Fruit fly (Drosophila melanogaster) whole organism, embryonic: ENCODE measurements around the gene CG32447.
A peak's percentile ranks its signal among the peaks of the same experiment; 100 is the strongest.

Experiments
- Adf1 ChIP-seq: fragments of 200-800 bp; sonication (Bioruptor generic); IDR thresholded peaks from 2 replicates; pipeline ENCODE4 v1.3.6; 2022; ENCODE audit warnings: missing biosample characterization, missing genetic modification characterization
- Aef1 ChIP-seq: fragments of 200-800 bp; sonication (Bioruptor generic); IDR thresholded peaks from 3 replicates; pipeline ENCODE4 v1.3.6; 2022; ENCODE audit warnings: missing biosample characterization, missing genetic modification characterization
- Atf6 ChIP-seq: fragments of 200-800 bp; sonication (Bioruptor generic); IDR thresholded peaks from 2 replicates; pipeline ENCODE4 v1.3.6; 2022; ENCODE audit warnings: missing biosample characterization, missing genetic modification characterization
- CG11504 ChIP-seq: fragments of 200-800 bp; sonication (Bioruptor generic); optimal IDR thresholded peaks from 3 replicates; lab custom pipeline; 2019; ENCODE audit warnings: missing biosample characterization, mild to moderate bottlenecking, missing genetic modification characterization, moderate library complexity
- CG11560 ChIP-seq: fragments of 200-800 bp; sonication (Bioruptor generic); IDR thresholded peaks from 3 replicates; pipeline ENCODE4 v1.3.6; 2022; ENCODE audit warnings: missing biosample characterization, missing genetic modification characterization
- CG14050 ChIP-seq: fragments of 200-800 bp; sonication (Bioruptor generic); IDR thresholded peaks from 3 replicates; pipeline ENCODE4 v1.3.6; 2022; ENCODE audit warnings: missing biosample characterization, missing genetic modification characterization
- CG14860 ChIP-seq: fragments of 200-800 bp; sonication (Bioruptor generic); IDR thresholded peaks from 3 replicates; pipeline ENCODE4 v1.3.6; 2022; ENCODE audit warnings: missing biosample characterization, missing genetic modification characterization; ENCODE audit not compliant: partially characterized antibody
- CG15601 ChIP-seq: fragments of 200-800 bp; sonication (Bioruptor generic); optimal IDR thresholded peaks from 3 replicates; lab custom pipeline; 2019; ENCODE audit warnings: missing biosample characterization, mild to moderate bottlenecking, missing genetic modification characterization, moderate library complexity
- CG17361 ChIP-seq: fragments of 200-800 bp; sonication (Bioruptor generic); IDR thresholded peaks from 3 replicates; pipeline ENCODE4 v1.3.6; 2022; ENCODE audit warnings: missing biosample characterization, missing genetic modification characterization
- CG17802 ChIP-seq: fragments of 200-800 bp; sonication (Bioruptor generic); optimal IDR thresholded peaks from 2 replicates; lab custom pipeline; 2018; ENCODE audit warnings: missing biosample characterization, mild to moderate bottlenecking, missing genetic modification characterization, moderate library complexity
- CG2116 ChIP-seq: fragments of 200-800 bp; sonication (Bioruptor generic); optimal IDR thresholded peaks from 3 replicates; lab custom pipeline; 2018; ENCODE audit warnings: missing biosample characterization, mild to moderate bottlenecking, missing genetic modification characterization
- CG3281 ChIP-seq: fragments of 200-800 bp; sonication (Bioruptor generic); optimal IDR thresholded peaks from 3 replicates; lab custom pipeline; 2017; ENCODE audit warnings: missing biosample characterization, mild to moderate bottlenecking, missing genetic modification characterization
- CG3995 ChIP-seq: fragments of 200-800 bp; sonication (Bioruptor generic); optimal IDR thresholded peaks from 3 replicates; lab custom pipeline; 2016; ENCODE audit warnings: missing biosample characterization, missing genetic modification characterization
- CG6175 ChIP-seq: fragments of 200-800 bp; sonication (Bioruptor generic); IDR thresholded peaks from 3 replicates; pipeline ENCODE4 v1.3.6; 2022; ENCODE audit warnings: missing biosample characterization, missing genetic modification characterization
- CG6689 ChIP-seq: fragments of 200-800 bp; sonication (Bioruptor generic); IDR thresholded peaks from 2 replicates; pipeline ENCODE4 v1.3.6; 2022; ENCODE audit warnings: missing biosample characterization, missing genetic modification characterization
- CG7271 ChIP-seq: fragments of 200-800 bp; sonication (Bioruptor generic); optimal IDR thresholded peaks from 2 replicates; lab custom pipeline; 2018; ENCODE audit warnings: missing biosample characterization, mild to moderate bottlenecking, missing genetic modification characterization, moderate library complexity
- CG8290 ChIP-seq, 3 experiments: fragments of 200-800 bp; sonication (Bioruptor generic); optimal IDR thresholded peaks; 2 replicates each; lab custom pipeline; 2016 to 2019; ENCODE audit warnings: missing biosample characterization in 3 of 3, missing genetic modification characterization in 3 of 3, mild to moderate bottlenecking in 2 of 3, moderate library complexity in 1 of 3
- CG8359 ChIP-seq: fragments of 200-800 bp; sonication (Bioruptor generic); optimal IDR thresholded peaks from 2 replicates; lab custom pipeline; 2017; ENCODE audit warnings: missing biosample characterization, mild to moderate bottlenecking, missing genetic modification characterization, borderline replicate concordance
- CG8388 ChIP-seq: fragments of 200-800 bp; sonication (Bioruptor generic); optimal IDR thresholded peaks from 2 replicates; lab custom pipeline; 2019; ENCODE audit warnings: missing biosample characterization, mild to moderate bottlenecking, missing genetic modification characterization, moderate library complexity
- CG8765 ChIP-seq: fragments of 200-800 bp; sonication (Bioruptor generic); IDR thresholded peaks from 2 replicates; pipeline ENCODE4 v1.3.6; 2022; ENCODE audit warnings: missing biosample characterization, missing genetic modification characterization
- CG9727 ChIP-seq: fragments of 200-800 bp; sonication (Bioruptor generic); optimal IDR thresholded peaks from 3 replicates; lab custom pipeline; 2017; ENCODE audit warnings: missing biosample characterization, mild to moderate bottlenecking, missing genetic modification characterization
- CG9932 ChIP-seq: fragments of 200-800 bp; sonication (Bioruptor generic); IDR thresholded peaks from 2 replicates; pipeline ENCODE4 v1.3.6; 2022; ENCODE audit warnings: missing biosample characterization, missing genetic modification characterization
- Deaf1 ChIP-seq: fragments of 200-800 bp; optimal IDR thresholded peaks from 3 replicates; lab custom pipeline; 2019; ENCODE audit warnings: missing biosample characterization, mild to moderate bottlenecking, missing genetic modification characterization, moderate library complexity
- Dip3 ChIP-seq: fragments of 200-800 bp; sonication (Bioruptor generic); optimal IDR thresholded peaks from 3 replicates; lab custom pipeline; 2016; ENCODE audit warnings: missing biosample characterization, missing genetic modification characterization
- Gsc ChIP-seq: fragments of 200-800 bp; sonication (Bioruptor generic); IDR thresholded peaks from 2 replicates; pipeline ENCODE4 v1.3.6; 2022; ENCODE audit warnings: missing biosample characterization, missing genetic modification characterization
- HmgZ ChIP-seq: fragments of 200-800 bp; sonication (Bioruptor generic); optimal IDR thresholded peaks from 2 replicates; lab custom pipeline; 2018; ENCODE audit warnings: missing biosample characterization, mild to moderate bottlenecking, missing genetic modification characterization
- MBD-R2 ChIP-seq: fragments of 200-800 bp; sonication (Bioruptor generic); IDR thresholded peaks from 2 replicates; pipeline ENCODE4 v1.3.6; 2022; ENCODE audit warnings: missing biosample characterization, missing genetic modification characterization
- Mes4 ChIP-seq: fragments of 200-800 bp; sonication (Bioruptor generic); optimal IDR thresholded peaks from 2 replicates; lab custom pipeline; 2016; ENCODE audit warnings: missing biosample characterization, missing genetic modification characterization
- NC2β ChIP-seq: fragments of 200-800 bp; sonication (Bioruptor generic); optimal IDR thresholded peaks from 2 replicates; lab custom pipeline; 2016; ENCODE audit warnings: missing biosample characterization, missing genetic modification characterization
- Sin3A ChIP-seq: fragments of >200 bp; optimal IDR thresholded peaks from 2 replicates; lab custom pipeline; 2018
- Six4 ChIP-seq: fragments of 200-800 bp; sonication (Bioruptor generic); optimal IDR thresholded peaks from 2 replicates; lab custom pipeline; 2016; ENCODE audit warnings: missing biosample characterization, missing genetic modification characterization
- Trl ChIP-seq, 3 experiments: fragments of >200 bp in 2 of 3; fragments of 200-800 bp in 1 of 3; sonication (Bioruptor generic) in 1 of 3; optimal IDR thresholded peaks; 2 replicates in 1 of 3; 3 replicates in 2 of 3; lab custom pipeline; 2016 to 2017; ENCODE audit warnings: missing biosample characterization in 1 of 3, missing genetic modification characterization in 1 of 3
- Vsx1 ChIP-seq: fragments of 200-800 bp; sonication (Bioruptor generic); optimal IDR thresholded peaks from 2 replicates; lab custom pipeline; 2017; ENCODE audit warnings: missing biosample characterization, mild to moderate bottlenecking, missing genetic modification characterization, missing genetic modification reagents
- ase ChIP-seq: fragments of 200-800 bp; sonication (Bioruptor generic); IDR thresholded peaks from 3 replicates; pipeline ENCODE4 v1.3.6; 2022; ENCODE audit warnings: missing biosample characterization, missing genetic modification characterization
- danr ChIP-seq: fragments of 200-800 bp; sonication (Bioruptor generic); IDR thresholded peaks from 2 replicates; pipeline ENCODE4 v1.3.6; 2022; ENCODE audit warnings: missing biosample characterization, missing genetic modification characterization
- emc ChIP-seq: fragments of 200-800 bp; sonication (Bioruptor generic); optimal IDR thresholded peaks from 2 replicates; lab custom pipeline; 2016; ENCODE audit warnings: missing biosample characterization, missing genetic modification characterization
- en ChIP-seq: fragments of 200-800 bp; sonication (Bioruptor generic); optimal IDR thresholded peaks from 2 replicates; lab custom pipeline; 2016; ENCODE audit warnings: missing biosample characterization, missing genetic modification characterization
- fu2 ChIP-seq: fragments of 200-800 bp; sonication (Bioruptor generic); optimal IDR thresholded peaks from 2 replicates; lab custom pipeline; 2016; ENCODE audit warnings: missing biosample characterization, missing genetic modification characterization
- gcm ChIP-seq: fragments of 200-800 bp; sonication (Bioruptor generic); optimal IDR thresholded peaks from 2 replicates; lab custom pipeline; 2019; ENCODE audit warnings: missing biosample characterization, mild to moderate bottlenecking, missing genetic modification characterization, moderate library complexity
- gem ChIP-seq: fragments of 200-800 bp; sonication (Bioruptor generic); optimal IDR thresholded peaks from 2 replicates; lab custom pipeline; 2019; ENCODE audit warnings: missing biosample characterization, mild to moderate bottlenecking, missing genetic modification characterization, moderate library complexity
- grau ChIP-seq: fragments of 200-800 bp; optimal IDR thresholded peaks from 3 replicates; lab custom pipeline; 2019; ENCODE audit warnings: missing biosample characterization, mild to moderate bottlenecking, missing genetic modification characterization, moderate library complexity
- gsb-n ChIP-seq: fragments of 200-800 bp; sonication (Bioruptor generic); optimal IDR thresholded peaks from 3 replicates; lab custom pipeline; 2018; ENCODE audit warnings: missing biosample characterization, mild to moderate bottlenecking, missing genetic modification characterization
- h ChIP-seq: fragments of >200 bp; optimal IDR thresholded peaks from 2 replicates; lab custom pipeline; 2017
- jumu ChIP-seq: fragments of 200-800 bp; sonication (Bioruptor generic); optimal IDR thresholded peaks from 3 replicates; lab custom pipeline; 2016; ENCODE audit warnings: missing biosample characterization, missing genetic modification characterization
- kay ChIP-seq: fragments of 200-800 bp; sonication (Bioruptor generic); optimal IDR thresholded peaks from 2 replicates; lab custom pipeline; 2016; ENCODE audit warnings: missing biosample characterization, missing genetic modification characterization
- lbe ChIP-seq: fragments of 200-800 bp; sonication (Bioruptor generic); optimal IDR thresholded peaks from 2 replicates; lab custom pipeline; 2016; ENCODE audit warnings: missing biosample characterization, mild to moderate bottlenecking, missing genetic modification characterization
- lmd ChIP-seq: fragments of 200-800 bp; sonication (Bioruptor generic); IDR thresholded peaks from 2 replicates; pipeline ENCODE4 v1.3.6; 2022; ENCODE audit warnings: missing biosample characterization, missing genetic modification characterization
- mld ChIP-seq: fragments of 200-800 bp; sonication (Bioruptor generic); IDR thresholded peaks from 3 replicates; pipeline ENCODE4 v1.3.6; 2022; ENCODE audit warnings: missing biosample characterization, missing genetic modification characterization; ENCODE audit not compliant: partially characterized antibody
- pho ChIP-seq: fragments of 200-800 bp; sonication (Bioruptor generic); optimal IDR thresholded peaks from 2 replicates; lab custom pipeline; 2016; ENCODE audit warnings: missing biosample characterization, missing genetic modification characterization
- tap ChIP-seq: fragments of 200-800 bp; optimal IDR thresholded peaks from 3 replicates; lab custom pipeline; 2019; ENCODE audit warnings: missing biosample characterization, mild to moderate bottlenecking, missing genetic modification characterization, moderate library complexity
- twi ChIP-seq: fragments of 200-800 bp; optimal IDR thresholded peaks from 2 replicates; lab custom pipeline; 2019; ENCODE audit warnings: missing biosample characterization, mild to moderate bottlenecking, missing genetic modification characterization, moderate library complexity

Gene CG32447

dm6 chr3L:21679687-21680086 lies 26.5 kb downstream of the CG32447 start, which contains the start of the genes Als2 and CG11248 (continued):
- TF ChIP-seq CG8359 (no peak), gsb-n (tag; lab: Kevin White, UChicago) (no peak), Atf6 (GFP tag; lab: Robert Waterston, UW) (peak; percentile 30; the same call in 1 of the 2 replicates), lmd (GFP tag; lab: Robert Waterston, UW) (peak; percentile 74), Dip3 (GFP tag; lab: Kevin White, UChicago) (peak; percentile 76), CG6175 (GFP tag; lab: Robert Waterston, UW) (no peak), CG7271 (tag; lab: Kevin White, UChicago) (peak; percentile 43), MBD-R2 (GFP tag; lab: Robert Waterston, UW) (peak; percentile 74), CG14860 (no peak), CG9932 (GFP tag; lab: Robert Waterston, UW) (peak; percentile 82), danr (no peak), Adf1 (GFP tag; lab: Robert Waterston, UW) (peak; percentile 24; the same call in 1 of the 2 replicates), CG2116 (peak; percentile 60), Gsc (GFP tag; lab: Robert Waterston, UW) (no peak), Six4 (GFP tag; lab: Kevin White, UChicago) (peak; percentile 57), gem (tag; lab: Kevin White, UChicago) (peak; percentile 90), CG14050 (GFP tag; lab: Robert Waterston, UW) (peak; percentile 47; the same call in 1 of the 3 replicates), tap (no peak), CG8388 (GFP tag; lab: Kevin White, UChicago) (peak; percentile 71), CG9727 (GFP tag; lab: Kevin White, UChicago) (peak; percentile 66), kay (GFP tag; lab: Kevin White, UChicago) (peak; percentile 49), CG8290 (GFP tag; optimal IDR thresholded peaks at IDR 0.05; lab: Kevin White, UChicago) (no peak), CG8290 (tag; optimal IDR thresholded peaks at IDR 0.05; lab: Kevin White, UChicago) (peak in 1 of 2 experiments; percentile 3), CG3995 (peak; percentile 87), Sin3A (lab: Kevin White, UChicago) (peak; percentile 6), ase (GFP tag; lab: Robert Waterston, UW) (0 out of 3 replicates have a peak, but pooled peaks have one; percentile 18), emc (GFP tag; lab: Kevin White, UChicago) (peak; percentile 32), lbe (GFP tag; lab: Kevin White, UChicago) (no peak), fu2 (peak; percentile 63), CG11560 (0 out of 3 replicates have a peak, but pooled peaks have one; percentile 25), CG3281 (GFP tag; lab: Kevin White, UChicago) (no peak), h (lab: Kevin White, UChicago) (no peak), grau (tag; lab: Kevin White, UChicago) (peak; percentile 83), Mes4 (peak; percentile 7), HmgZ (tag; lab: Kevin White, UChicago) (peak; percentile 70), CG8765 (GFP tag; lab: Robert Waterston, UW) (peak; percentile 38; the same call in 1 of the 2 replicates), Trl (optimal IDR thresholded peaks at IDR 0.05; lab: Kevin White, UChicago) (no peak), Trl (GFP tag; optimal IDR thresholded peaks at IDR 0.05; lab: Kevin White, UChicago) (peak; percentile 71), NC2β (peak; percentile 46), Aef1 (peak; percentile 69), twi (tag; lab: Kevin White, UChicago) (peak; percentile 72), Deaf1 (tag; lab: Kevin White, UChicago) (no peak), mld (GFP tag; lab: Robert Waterston, UW) (no peak), CG17802 (tag; lab: Kevin White, UChicago) (peak; percentile 50), gcm (no peak), CG11504 (no peak), jumu (peak; percentile 60), CG6689 (GFP tag; lab: Robert Waterston, UW) (peak; percentile 74), pho (GFP tag; lab: Kevin White, UChicago) (peak; percentile 53), en (peak; percentile 46), CG15601 (tag; lab: Kevin White, UChicago) (peak; percentile 69), CG17361 (GFP tag; lab: Robert Waterston, UW) (no peak; the same call in 1 of the 3 replicates), Vsx1 (GFP tag; lab: Kevin White, UChicago) (no peak)
